Worm (Caenorhabditis elegans) whole organism, L4/young adult: Measurements from ENCODE around the gene bath-15.

Experiments used
- W03F9.2 ChIP-seq: fragments of 150-350 bp; optimal IDR thresholded peaks from 2 replicates; lab custom pipeline; 2014; ENCODE audit warnings: missing biosample characterization, missing genetic modification characterization
- dao-5 ChIP-seq: sonication (generic microtip); optimal IDR thresholded peaks from 2 replicates; lab custom pipeline; 2016; ENCODE audit warnings: missing genotype, missing genetic modification characterization, moderate library complexity, missing compliant biosample characterization

DNA sequence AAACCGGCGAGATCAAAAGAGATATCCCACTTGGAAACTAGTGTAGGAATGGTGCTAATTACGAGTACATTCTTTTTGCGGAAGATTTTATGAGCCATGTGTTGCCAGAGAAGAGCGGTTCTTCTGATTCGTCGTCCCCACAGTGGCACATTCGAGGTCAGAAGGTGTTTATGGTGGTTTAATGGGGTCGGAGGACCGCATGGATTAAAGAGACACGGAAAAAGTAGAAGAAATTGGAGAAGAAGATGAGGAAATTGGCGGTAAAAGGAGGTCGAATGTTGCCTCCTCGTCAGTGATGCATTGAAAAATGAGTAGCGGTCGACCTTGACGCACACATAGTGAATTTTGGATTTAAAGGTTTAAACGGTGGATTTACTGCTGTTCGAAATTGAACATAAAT, 42.3 kb downstream of the bath-15 start:
- TF ChIP-seq W03F9.2 (tag; lab: Kevin White, UChicago) (no peak), dao-5 (tag; lab: Kevin White, UChicago) (no peak)
